Worm (Caenorhabditis elegans): ENCODE data around the gene rsp-4.
"Not testable (repeated sequence)": the region's sequence is repeated elsewhere in the genome, so short reads cannot be mapped to it uniquely, and the experiment has no call there.

Gene rsp-4

DNA sequence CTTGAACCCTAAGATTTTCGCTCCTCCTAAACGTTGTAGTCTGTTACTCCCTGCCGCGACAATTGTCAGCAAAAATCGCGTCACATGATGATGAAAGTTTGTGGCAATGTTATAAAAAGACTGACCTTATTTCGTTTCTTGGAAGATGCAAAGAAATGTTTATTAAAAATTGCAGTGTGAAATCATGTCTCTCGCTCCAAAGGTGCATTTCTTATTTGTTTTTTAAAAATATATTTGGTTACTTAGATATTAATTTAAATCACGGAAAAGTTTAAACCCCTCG, 10.5 kb downstream of the rsp-4 start:
- TF ChIP-seq W03F9.2 (tag; optimal IDR thresholded peaks at IDR 0.05) (no peak), dao-5 (tag; optimal IDR thresholded peaks at IDR 0.05) (no peak), him-1 (tag; optimal IDR thresholded peaks at IDR 0.05) (no peak)

DNA sequence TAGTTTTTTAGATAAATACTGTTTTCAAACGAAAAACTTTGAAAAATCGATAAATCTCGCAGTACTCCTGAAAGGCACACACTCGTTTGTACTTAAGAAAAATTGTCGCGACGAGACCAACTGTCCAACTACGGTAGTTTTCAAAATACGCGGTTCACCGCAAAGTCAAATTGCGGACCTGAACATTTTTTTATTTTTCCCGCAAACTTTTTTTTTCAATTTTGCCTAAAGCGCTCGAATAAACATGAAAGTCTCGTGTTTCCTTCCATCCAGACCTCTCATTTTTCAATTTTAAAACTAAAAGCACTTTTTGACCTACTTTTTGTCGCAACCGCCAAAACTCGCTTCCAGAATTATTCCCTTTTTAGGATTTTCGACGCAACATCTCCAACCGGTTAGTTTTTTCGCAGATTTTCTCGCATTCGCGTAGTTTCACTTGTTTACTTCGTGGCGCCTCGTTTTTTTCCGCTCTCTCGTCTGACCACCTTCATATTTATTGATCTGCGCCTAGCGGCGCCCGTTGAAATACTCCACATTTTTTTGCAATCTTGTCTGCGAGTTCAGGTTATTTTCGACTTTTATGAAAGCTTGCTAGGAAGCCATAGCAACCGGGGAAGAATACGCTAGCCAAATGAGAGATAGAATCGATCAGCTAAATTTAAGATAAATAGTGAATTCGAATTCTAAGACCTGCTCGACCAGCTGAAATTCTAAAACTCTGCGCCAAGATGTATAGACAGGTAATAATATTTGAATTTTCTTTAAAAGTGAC, 11.0 kb downstream of the rsp-4 start, which contains the start of gene prdx-2:
Gene prdx-2 (plus strand): TSS at position 729 of the 772 bp plus-strand sequence.
- TF ChIP-seq dao-5 (tag; optimal IDR thresholded peaks at IDR 0.05) (no peak), W03F9.2 (tag; optimal IDR thresholded peaks at IDR 0.05) (no peak), him-1 (tag; optimal IDR thresholded peaks at IDR 0.05) (no peak)

DNA sequence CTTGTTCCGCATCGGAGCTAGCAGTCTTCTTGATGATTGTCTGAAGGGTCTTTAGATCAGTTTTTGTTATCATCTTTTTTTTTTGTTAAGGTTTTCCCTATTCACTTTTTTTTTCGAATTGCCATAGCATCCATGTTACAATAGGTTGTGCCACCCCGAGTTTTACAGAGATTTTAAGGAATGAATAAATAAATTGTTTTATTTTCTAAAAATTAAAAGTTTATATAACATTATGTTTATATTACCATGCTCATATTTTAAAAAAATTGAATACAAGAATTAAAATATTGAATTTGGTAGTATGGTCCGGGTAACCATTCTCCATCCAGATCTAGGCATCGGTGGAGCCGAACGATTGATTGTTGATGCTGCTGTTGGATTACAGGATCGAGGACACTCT, 13.7 kb downstream of the rsp-4 start, which contains the start of gene algn-2:
Gene algn-2 (plus strand): TSS at position 301 of the 400 bp plus-strand sequence.
- TF ChIP-seq dao-5 (tag; optimal IDR thresholded peaks at IDR 0.05) (no peak), W03F9.2 (tag; optimal IDR thresholded peaks at IDR 0.05) (no peak), him-1 (tag; optimal IDR thresholded peaks at IDR 0.05) (no peak)

DNA sequence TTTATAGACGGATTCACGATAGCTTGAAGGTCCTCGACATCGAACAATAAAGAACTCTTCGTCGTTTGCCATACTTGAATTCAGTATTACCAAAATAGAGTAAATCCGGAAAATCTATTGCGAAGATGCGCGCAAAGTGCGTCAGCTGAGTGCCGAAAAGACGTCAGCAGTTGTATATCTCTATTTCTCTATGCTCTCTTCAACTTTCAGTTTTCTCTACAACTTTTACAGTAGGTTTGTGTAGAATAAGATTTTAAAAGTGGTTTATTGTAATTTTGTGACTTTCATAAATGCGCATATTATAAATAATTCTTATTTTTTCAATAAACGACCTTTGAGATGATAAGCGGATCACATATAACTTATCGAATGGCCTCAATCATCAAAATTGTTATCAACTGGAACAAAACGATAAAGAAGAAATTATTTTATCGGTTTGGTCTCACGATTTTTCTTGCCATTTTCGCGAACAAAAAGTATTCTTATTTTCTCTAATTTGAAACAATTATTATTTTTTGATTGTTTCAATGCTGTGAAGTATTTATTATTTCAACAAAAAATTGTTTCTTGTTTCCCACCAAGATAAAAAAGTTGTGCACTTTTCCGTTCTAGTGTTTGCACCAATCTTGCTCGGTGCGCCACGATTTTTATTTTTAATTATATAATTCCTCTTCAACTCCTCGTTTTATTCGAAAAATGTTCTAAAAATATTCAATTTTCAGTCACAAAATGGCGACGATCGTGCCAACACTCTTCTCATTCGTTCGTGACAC, 15.2 kb downstream of the rsp-4 start, which contains the start of the genes agt-2 and F09E5.3:
Gene agt-2 (minus strand): TSS at position 553 of the 773 bp plus-strand sequence.
Gene F09E5.3 (plus strand): TSS at position 723 of the 773 bp plus-strand sequence.
- TF ChIP-seq him-1 (tag; optimal IDR thresholded peaks at IDR 0.05) (no peak), W03F9.2 (tag; optimal IDR thresholded peaks at IDR 0.05) (peak; percentile 89)

DNA sequence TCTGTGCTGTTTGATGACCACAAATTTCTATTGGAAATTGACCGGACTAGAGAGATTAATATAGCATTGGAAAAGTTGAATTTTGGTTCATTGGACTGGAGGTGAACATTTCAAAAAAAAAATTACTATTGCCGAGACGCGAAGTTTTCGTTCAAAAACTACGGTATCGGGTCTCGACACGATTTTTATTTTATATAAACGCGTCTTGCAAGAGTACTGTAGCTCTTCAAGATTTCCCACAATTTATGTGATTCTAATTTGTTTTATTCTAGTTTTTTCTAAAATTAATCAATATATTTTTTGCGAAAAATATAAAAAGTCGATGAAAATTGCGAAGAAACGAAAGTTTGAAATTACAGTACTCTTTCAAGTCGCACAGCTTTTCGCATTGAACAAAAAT, 18.0 kb downstream of the rsp-4 start, which contains the start of gene F09E5.12:
Gene F09E5.12 (minus strand): TSS at position 101 of the 400 bp plus-strand sequence.
- no peak for TF ChIP-seq dao-5 (tag; optimal IDR thresholded peaks at IDR 0.05)
- no peak for TF ChIP-seq W03F9.2 (tag; optimal IDR thresholded peaks at IDR 0.05)
- no peak for TF ChIP-seq him-1 (tag; optimal IDR thresholded peaks at IDR 0.05)

DNA sequence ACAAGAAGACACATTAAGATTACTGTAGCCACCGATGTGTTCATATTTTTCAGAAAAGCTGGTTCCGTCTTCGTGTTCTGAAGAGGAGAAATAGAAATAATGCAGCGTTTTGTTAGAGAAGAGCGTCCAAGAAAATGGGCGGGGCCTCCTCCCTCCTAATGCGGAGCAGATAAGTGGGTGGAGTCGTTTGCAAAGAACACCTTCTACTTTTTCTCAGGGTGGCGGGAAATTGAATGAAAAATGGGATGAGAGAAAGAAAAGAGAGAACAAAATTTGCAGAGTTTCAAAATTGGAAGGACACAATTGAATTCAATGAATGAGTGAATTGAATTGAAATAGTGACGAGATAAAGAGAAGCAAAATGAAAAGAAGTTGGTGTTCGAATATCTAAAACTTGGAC, 23.0 kb downstream of the rsp-4 start, which contains the start of gene F09E5.16:
Gene F09E5.16 (minus strand): TSS at position 101 of the 400 bp plus-strand sequence.
- TF ChIP-seq him-1 (tag; optimal IDR thresholded peaks at IDR 0.05), result no peak
- no peak for TF ChIP-seq W03F9.2 (tag; optimal IDR thresholded peaks at IDR 0.05)
- TF ChIP-seq dao-5 (tag; optimal IDR thresholded peaks at IDR 0.05), result no peak

DNA sequence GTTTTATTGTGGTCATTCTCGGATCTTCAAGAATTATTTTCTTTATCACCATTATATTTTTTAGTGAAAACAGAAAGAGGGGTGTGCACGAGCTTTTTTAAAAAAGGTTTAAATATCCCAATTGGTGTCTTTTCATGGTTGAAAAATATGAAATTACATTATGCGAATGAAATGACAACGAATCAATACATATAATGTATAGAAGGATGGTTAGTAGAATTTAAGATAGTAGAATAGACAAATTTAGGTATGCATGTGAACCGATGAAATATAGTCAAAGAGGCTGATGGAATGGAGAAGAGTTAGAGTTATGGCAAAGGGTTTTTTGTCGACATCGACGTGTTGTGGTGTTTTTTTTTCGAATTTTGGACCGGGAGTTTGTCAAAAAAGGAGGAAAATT, 24.1 kb downstream of the rsp-4 start:
- TF ChIP-seq dao-5 (tag; optimal IDR thresholded peaks at IDR 0.05) (no peak), him-1 (tag; optimal IDR thresholded peaks at IDR 0.05) (no peak), W03F9.2 (tag; optimal IDR thresholded peaks at IDR 0.05) (no peak)

DNA sequence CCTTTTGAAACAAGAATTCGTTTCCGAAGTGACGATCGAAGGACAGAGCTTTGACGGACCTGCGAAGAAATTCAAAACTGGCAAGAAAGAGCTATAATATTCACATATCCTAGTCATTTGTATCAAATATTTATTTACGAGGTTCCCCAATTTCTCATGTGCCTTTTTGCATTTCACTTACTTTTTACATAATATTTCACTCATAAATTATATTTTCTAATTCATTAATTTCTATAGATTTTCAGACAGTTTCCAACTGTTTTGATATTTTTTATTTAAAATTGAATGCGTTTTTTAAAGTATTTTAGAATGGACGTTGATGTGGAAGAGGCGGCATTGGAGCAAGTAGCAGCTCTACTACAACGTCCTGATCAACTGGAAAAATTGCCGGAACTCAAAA, 29.4 kb downstream of the rsp-4 start, which contains the start of gene sec-6:
Gene sec-6 (plus strand): TSS at position 301 of the 400 bp plus-strand sequence.
- no peak for TF ChIP-seq him-1 (tag; optimal IDR thresholded peaks at IDR 0.05)
- no peak for TF ChIP-seq dao-5 (tag; optimal IDR thresholded peaks at IDR 0.05)
- TF ChIP-seq W03F9.2 (tag; optimal IDR thresholded peaks at IDR 0.05), result no peak

DNA sequence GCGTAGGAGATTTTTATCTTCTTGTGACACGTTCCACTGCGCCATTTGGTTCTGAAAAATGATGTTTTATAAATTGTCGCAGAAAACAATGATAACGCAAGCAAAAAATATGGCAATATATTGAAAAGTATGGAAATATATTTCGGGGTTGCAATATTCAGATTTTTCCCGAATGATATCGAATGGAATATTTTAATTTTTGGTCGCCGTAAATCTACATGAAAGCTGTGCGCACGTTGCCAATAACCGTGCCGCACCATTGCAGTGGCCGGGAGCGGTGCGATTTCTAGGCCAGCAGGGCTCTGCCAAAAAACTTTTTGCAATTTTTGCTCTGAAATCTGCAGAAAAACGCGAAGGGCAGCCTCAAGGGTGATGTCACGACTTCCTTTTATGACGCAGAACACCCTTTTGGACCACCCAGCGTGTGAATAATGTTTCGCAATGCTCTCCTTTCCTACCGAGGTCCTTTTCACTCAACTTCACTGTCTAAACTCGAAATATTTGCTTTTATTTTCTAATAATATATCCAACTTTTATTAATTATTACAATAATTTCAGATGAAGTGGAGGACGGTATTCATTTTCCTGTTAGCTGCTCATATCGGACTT, 30.4 kb downstream of the rsp-4 start, which contains the start of the genes F09E5.11 and bmy-1:
Gene F09E5.11 (minus strand): TSS at position 51 of the 609 bp plus-strand sequence.
Gene bmy-1 (plus strand): TSS at position 559 of the 609 bp plus-strand sequence.
- TF ChIP-seq him-1 (tag; optimal IDR thresholded peaks at IDR 0.05), result peak; percentile 38
- peak; percentile 67 for TF ChIP-seq W03F9.2 (tag; optimal IDR thresholded peaks at IDR 0.05)
- TF ChIP-seq dao-5 (tag; optimal IDR thresholded peaks at IDR 0.05), result no peak

DNA sequence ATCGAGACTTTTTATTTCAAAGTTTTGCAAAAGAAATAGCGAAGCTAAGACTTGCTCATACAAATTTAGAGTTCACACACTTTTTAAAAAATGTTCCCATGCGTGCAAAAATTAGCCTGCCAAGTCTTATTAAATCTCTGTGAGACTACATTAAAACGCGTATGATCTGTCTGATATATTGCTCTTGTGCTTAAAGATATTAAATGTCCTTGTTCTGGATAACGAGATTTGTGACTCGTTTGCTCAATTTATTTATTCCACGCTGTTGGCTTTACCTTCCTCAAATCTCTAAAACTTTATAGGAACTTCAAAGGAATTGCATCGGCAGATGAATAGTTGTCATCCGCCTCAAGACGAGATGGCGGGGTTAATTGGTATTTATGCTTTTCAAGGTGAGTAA, 33.3 kb downstream of the rsp-4 start, which contains the start of gene srg-69:
Gene srg-69 (plus strand): TSS at position 301 of the 400 bp plus-strand sequence.
- TF ChIP-seq dao-5 (tag; optimal IDR thresholded peaks at IDR 0.05) (no peak), him-1 (tag; optimal IDR thresholded peaks at IDR 0.05) (no peak), W03F9.2 (tag; optimal IDR thresholded peaks at IDR 0.05) (no peak)

DNA sequence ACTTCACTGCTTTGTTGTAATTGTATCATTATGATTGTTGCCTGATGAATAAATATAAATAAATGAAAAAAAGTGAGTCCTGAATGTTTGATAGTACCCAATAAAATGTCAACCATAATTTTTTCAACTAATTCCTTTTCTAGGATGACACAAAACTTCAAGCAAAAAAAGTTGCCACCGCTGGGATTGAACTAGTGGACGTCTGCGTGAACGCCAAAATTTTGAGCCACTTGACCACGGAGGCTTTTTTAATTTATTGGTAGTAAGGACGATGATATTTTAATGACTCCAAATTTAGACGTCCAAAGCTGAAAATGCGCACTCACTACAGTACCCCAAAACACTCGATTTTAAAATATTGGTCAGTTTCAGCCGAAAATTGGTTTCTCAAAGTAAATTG, 35.0 kb downstream of the rsp-4 start:
- TF ChIP-seq him-1 (tag; optimal IDR thresholded peaks at IDR 0.05), result no peak
- no peak for TF ChIP-seq W03F9.2 (tag; optimal IDR thresholded peaks at IDR 0.05)
- TF ChIP-seq dao-5 (tag; optimal IDR thresholded peaks at IDR 0.05), result peak; percentile 46

DNA sequence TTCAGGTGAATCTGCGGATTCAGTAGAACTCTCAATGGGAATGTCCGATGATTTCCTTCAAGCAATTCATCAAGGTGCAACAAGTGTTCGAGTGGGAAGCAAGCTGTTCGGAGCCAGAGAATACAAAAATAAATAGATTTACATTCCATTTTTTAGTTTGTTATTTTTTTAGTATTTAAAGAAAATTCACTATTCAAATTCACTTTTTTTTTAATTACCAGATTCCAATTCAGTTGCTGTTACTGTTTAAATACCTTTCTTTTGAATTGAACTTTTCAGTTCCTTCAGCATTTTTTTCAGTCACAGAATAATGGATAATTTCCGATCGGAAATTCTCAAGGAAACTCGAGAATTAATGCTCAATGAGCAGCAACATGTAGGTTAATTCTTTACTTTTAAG, 36.8 kb downstream of the rsp-4 start, which contains the start of gene F09E5.7:
Gene F09E5.7 (plus strand): TSS at position 301 of the 400 bp plus-strand sequence.
- TF ChIP-seq dao-5 (tag; optimal IDR thresholded peaks at IDR 0.05), result no peak
- no peak for TF ChIP-seq him-1 (tag; optimal IDR thresholded peaks at IDR 0.05)
- TF ChIP-seq W03F9.2 (tag; optimal IDR thresholded peaks at IDR 0.05), result no peak

DNA sequence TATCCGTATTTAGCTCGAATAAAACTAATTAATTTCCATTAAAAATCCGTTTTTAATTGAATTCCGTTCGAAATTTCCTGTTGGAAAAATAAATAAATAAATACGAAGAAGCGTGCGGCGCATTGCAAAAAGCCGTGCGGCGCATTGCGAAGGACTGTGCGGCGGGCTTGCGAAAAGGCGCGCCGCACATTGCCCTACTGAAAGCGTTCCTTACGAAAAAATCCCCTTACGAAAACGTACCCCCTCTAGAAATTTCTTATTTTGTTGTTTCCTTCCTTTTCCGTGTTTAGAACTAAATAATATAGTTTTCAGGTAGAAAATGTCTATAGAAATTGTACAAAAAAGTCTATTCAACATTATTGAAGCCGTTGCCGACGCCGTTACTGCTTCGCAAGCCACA, 38.3 kb downstream of the rsp-4 start, which contains the start of gene F09E5.8:
Gene F09E5.8 (plus strand): TSS at position 313 of the 400 bp plus-strand sequence.
- not testable (repeated sequence) for TF ChIP-seq W03F9.2, him-1, dao-5 (tag; optimal IDR thresholded peaks at IDR 0.05)
